Fruit fly (Drosophila melanogaster): ENCODE data around the gene CG13606.
A peak's percentile ranks its signal among the peaks of the same experiment; 100 is the strongest.

Gene CG13606

dm6 chr3R:24229870-24230422 is 57.5 kb downstream of the CG13606 start, which contains the start of gene Spase22-23 (continued):
- TF ChIP-seq Oli (tag; optimal IDR thresholded peaks at IDR 0.05), result no peak
- no peak for TF ChIP-seq bcd (GFP tag; optimal IDR thresholded peaks at IDR 0.05)
- no peak for TF ChIP-seq pan (optimal IDR thresholded peaks at IDR 0.05)
- no peak for TF ChIP-seq pan (GFP tag; optimal IDR thresholded peaks at IDR 0.05 in 1 of 2, IDR thresholded peaks at IDR 0.05 in 1 of 2)
- TF ChIP-seq CG7963 (GFP tag; IDR thresholded peaks at IDR 0.05; ENCODE audit: partially characterized antibody), result peak; percentile 93
- TF ChIP-seq Ravus (GFP tag; IDR thresholded peaks at IDR 0.05), result no peak
- TF ChIP-seq tll (GFP tag; optimal IDR thresholded peaks at IDR 0.05), result no peak
- no peak for TF ChIP-seq CG3995 (GFP tag; optimal IDR thresholded peaks at IDR 0.05)
- no peak for TF ChIP-seq phol (tag; optimal IDR thresholded peaks at IDR 0.05)
- TF ChIP-seq Elba2 (GFP tag; optimal IDR thresholded peaks at IDR 0.05), result no peak
- peak in 1 of 3 experiments; percentile 32 for TF ChIP-seq lola (GFP tag; optimal IDR thresholded peaks at IDR 0.05)
- TF ChIP-seq MESR4 (GFP tag; optimal IDR thresholded peaks at IDR 0.05), result peak; percentile 82
- TF ChIP-seq sna (GFP tag; IDR thresholded peaks at IDR 0.05; ENCODE audit: partially characterized antibody), result peak; percentile 82
- TF ChIP-seq al (GFP tag; IDR thresholded peaks at IDR 0.05), result no peak
- no peak for TF ChIP-seq otp (GFP tag; IDR thresholded peaks at IDR 0.05)
- peak; percentile 94 for TF ChIP-seq CG16813 (GFP tag; IDR thresholded peaks at IDR 0.05; ENCODE audit: partially characterized antibody)
- TF ChIP-seq Myb (GFP tag; optimal IDR thresholded peaks at IDR 0.05), result peak; percentile 51
- TF ChIP-seq sima (GFP tag; optimal IDR thresholded peaks at IDR 0.05), result no peak
- TF ChIP-seq CG13296 (GFP tag; optimal IDR thresholded peaks at IDR 0.05), result no peak
- peak; percentile 89 for TF ChIP-seq nerfin-2 (GFP tag; IDR thresholded peaks at IDR 0.05; ENCODE audit: partially characterized antibody)
- TF ChIP-seq HLH4C (GFP tag; IDR thresholded peaks at IDR 0.05; ENCODE audit: partially characterized antibody), result peak; percentile 92
- no peak for TF ChIP-seq CG2875 (GFP tag; optimal IDR thresholded peaks at IDR 0.05)
- no peak for TF ChIP-seq dmrt99B (tag; optimal IDR thresholded peaks at IDR 0.05)
- TF ChIP-seq Doc3 (GFP tag; IDR thresholded peaks at IDR 0.05; ENCODE audit: partially characterized antibody), result peak; percentile 89
- TF ChIP-seq Hmr (GFP tag; optimal IDR thresholded peaks at IDR 0.05), result no peak
- TF ChIP-seq ap (GFP tag; IDR thresholded peaks at IDR 0.05), result no peak
- no peak for TF ChIP-seq CG11093 (GFP tag; IDR thresholded peaks at IDR 0.05)
- TF ChIP-seq CG10366 (GFP tag; IDR thresholded peaks at IDR 0.05), result no peak
- peak; percentile 16 for TF ChIP-seq CG8924 (tag; optimal IDR thresholded peaks at IDR 0.05)
- TF ChIP-seq H2.0 (GFP tag; IDR thresholded peaks at IDR 0.05), result no peak
- peak; percentile 15 for TF ChIP-seq wek (GFP tag; optimal IDR thresholded peaks at IDR 0.05)
- TF ChIP-seq sens-2 (GFP tag; IDR thresholded peaks at IDR 0.05), result no peak
- TF ChIP-seq pzg (GFP tag; optimal IDR thresholded peaks at IDR 0.05), result peak; percentile 20
- no peak for TF ChIP-seq B-H1 (GFP tag; IDR thresholded peaks at IDR 0.05)
- TF ChIP-seq luna (GFP tag; optimal IDR thresholded peaks at IDR 0.05), result no peak
- no peak for TF ChIP-seq BtbVII (GFP tag; optimal IDR thresholded peaks at IDR 0.05)
- no peak for TF ChIP-seq Hsf (GFP tag; optimal IDR thresholded peaks at IDR 0.05)
- no peak for TF ChIP-seq CG12155 (GFP tag; optimal IDR thresholded peaks at IDR 0.05)
- no peak for TF ChIP-seq cg (GFP tag; optimal IDR thresholded peaks at IDR 0.05)
- TF ChIP-seq slp2 (GFP tag; optimal IDR thresholded peaks at IDR 0.05), result no peak
- peak; percentile 10 for TF ChIP-seq CG15073 (GFP tag; optimal IDR thresholded peaks at IDR 0.05)
- no peak for TF ChIP-seq CG4282 (GFP tag; optimal IDR thresholded peaks at IDR 0.05)
- peak; percentile 4 for TF ChIP-seq CG15479 (GFP tag; optimal IDR thresholded peaks at IDR 0.05)
- TF ChIP-seq CG3838 (GFP tag; optimal IDR thresholded peaks at IDR 0.05), result no peak
- no peak for TF ChIP-seq CG17912 (GFP tag; optimal IDR thresholded peaks at IDR 0.05)
- TF ChIP-seq ftz-f1 (GFP tag; optimal IDR thresholded peaks at IDR 0.05), result no peak
- no peak for TF ChIP-seq CG9727 (GFP tag; optimal IDR thresholded peaks at IDR 0.05)
- no peak for TF ChIP-seq hkb (optimal IDR thresholded peaks at IDR 0.05)
- TF ChIP-seq hkb (GFP tag; IDR thresholded peaks at IDR 0.05), result no peak
- peak; percentile 97 for TF ChIP-seq mld (GFP tag; IDR thresholded peaks at IDR 0.05; ENCODE audit: partially characterized antibody)

Data from whole organism, embryonic.